Worm (Caenorhabditis elegans) whole organism, L2 larva: ENCODE data around the gene F54B11.5.

Experiments used
- C34F6.9 ChIP-seq: fragments of 150-350 bp; optimal IDR thresholded peaks from 2 replicates; lab custom pipeline; 2014; ENCODE audit warnings: missing biosample characterization, missing genetic modification characterization
- F13H6.1 ChIP-seq: sonication (generic microtip); optimal IDR thresholded peaks from 2 replicates; lab custom pipeline; 2016; ENCODE audit warnings: missing genetic modification characterization, missing compliant biosample characterization
- R02D3.7 ChIP-seq: fragments of 150-350 bp; optimal IDR thresholded peaks from 2 replicates; lab custom pipeline; 2014; ENCODE audit warnings: missing biosample characterization, missing genetic modification characterization
- Y55F3AM.14 ChIP-seq: fragments of 200-800 bp; sonication (Bioruptor generic); optimal IDR thresholded peaks from 2 replicates; lab custom pipeline; 2018; ENCODE audit warnings: mild to moderate bottlenecking, missing genetic modification characterization, missing compliant biosample characterization
- ZK546.5 ChIP-seq: sonication (generic microtip); optimal IDR thresholded peaks from 2 replicates; lab custom pipeline; 2017; ENCODE audit warnings: missing biosample characterization, missing genetic modification characterization
- ama-1 ChIP-seq: fragments of 150-350 bp; optimal IDR thresholded peaks from 2 replicates; lab custom pipeline; 2018; ENCODE audit warnings: inconsistent platforms
- blmp-1 ChIP-seq: sonication (generic microtip); optimal IDR thresholded peaks from 2 replicates; lab custom pipeline; 2017; ENCODE audit warnings: missing genetic modification characterization, mild to moderate bottlenecking, missing compliant biosample characterization, antibody characterized with exemption, moderate library complexity; ENCODE audit not compliant: insufficient read depth
- ceh-16 ChIP-seq: fragments of 150-350 bp; optimal IDR thresholded peaks from 2 replicates; lab custom pipeline; 2014; ENCODE audit warnings: missing biosample characterization, missing genetic modification characterization
- ceh-82 ChIP-seq: fragments of 150-350 bp; optimal IDR thresholded peaks from 2 replicates; lab custom pipeline; 2014; ENCODE audit warnings: missing biosample characterization, missing genetic modification characterization
- crh-2 ChIP-seq: sonication (generic microtip); optimal IDR thresholded peaks from 2 replicates; lab custom pipeline; 2017; ENCODE audit warnings: missing biosample characterization, missing genetic modification characterization
- dmd-4 ChIP-seq: sonication (generic microtip); optimal IDR thresholded peaks from 2 replicates; lab custom pipeline; 2017; ENCODE audit warnings: missing biosample characterization, missing genetic modification characterization
- egl-27 ChIP-seq: sonication (generic microtip); optimal IDR thresholded peaks from 3 replicates; lab custom pipeline; 2017; ENCODE audit warnings: missing biosample characterization, missing genetic modification reagents, missing genetic modification characterization
- elt-1 ChIP-seq: fragments of 150-350 bp; optimal IDR thresholded peaks from 2 replicates; lab custom pipeline; 2014; ENCODE audit warnings: missing biosample characterization, missing genetic modification characterization
- elt-3 ChIP-seq: sonication (generic microtip); optimal IDR thresholded peaks from 2 replicates; lab custom pipeline; 2017; ENCODE audit warnings: missing biosample characterization, missing genetic modification characterization
- fos-1 ChIP-seq: fragments of 150-350 bp; optimal IDR thresholded peaks from 2 replicates; lab custom pipeline; 2014; ENCODE audit warnings: missing biosample characterization, missing genetic modification characterization
- gmeb-1 ChIP-seq: fragments of 150-350 bp; optimal IDR thresholded peaks from 2 replicates; lab custom pipeline; 2014; ENCODE audit warnings: missing biosample characterization, missing genetic modification characterization
- lin-11 ChIP-seq: fragments of 150-350 bp; sonication (generic microtip); optimal IDR thresholded peaks from 2 replicates; lab custom pipeline; 2014; ENCODE audit warnings: missing biosample characterization, missing genetic modification characterization, inconsistent platforms, mixed read lengths
- lin-13 ChIP-seq: fragments of 150-350 bp; optimal IDR thresholded peaks from 2 replicates; lab custom pipeline; 2014; ENCODE audit warnings: missing biosample characterization, missing genetic modification reagents, missing genetic modification characterization
- lsy-2 ChIP-seq, 2 experiments: fragments of 150-350 bp in 1 of 2; sonication (generic microtip) in 1 of 2; optimal IDR thresholded peaks; 2 replicates each; lab custom pipeline; 2014 to 2017; ENCODE audit warnings: missing biosample characterization in 2 of 2, missing genetic modification characterization in 2 of 2
- mab-5 ChIP-seq: fragments of 150-350 bp; optimal IDR thresholded peaks from 2 replicates; lab custom pipeline; 2014; ENCODE audit warnings: missing biosample characterization, missing genetic modification characterization
- nhr-11 ChIP-seq: fragments of 150-350 bp; optimal IDR thresholded peaks from 2 replicates; lab custom pipeline; 2014; ENCODE audit warnings: missing biosample characterization, missing genetic modification characterization
- nhr-129 ChIP-seq: fragments of 150-350 bp; optimal IDR thresholded peaks from 2 replicates; lab custom pipeline; 2014; ENCODE audit warnings: missing biosample characterization, missing genetic modification characterization
- nhr-23 ChIP-seq: fragments of 150-350 bp; optimal IDR thresholded peaks from 2 replicates; lab custom pipeline; 2014; ENCODE audit warnings: missing biosample characterization, missing genetic modification reagents, missing genetic modification characterization
- nhr-237 ChIP-seq: fragments of 150-350 bp; optimal IDR thresholded peaks from 2 replicates; lab custom pipeline; 2014; ENCODE audit warnings: missing biosample characterization, missing genetic modification characterization
- nhr-25 ChIP-seq: fragments of 150-350 bp; sonication (generic microtip); optimal IDR thresholded peaks from 3 replicates; lab custom pipeline; 2014; ENCODE audit warnings: missing biosample characterization, missing genetic modification characterization
- peb-1 ChIP-seq: fragments of 150-350 bp; optimal IDR thresholded peaks from 2 replicates; lab custom pipeline; 2014; ENCODE audit warnings: missing biosample characterization, missing genetic modification characterization
- sem-4 ChIP-seq: fragments of 150-350 bp; optimal IDR thresholded peaks from 2 replicates; lab custom pipeline; 2014; ENCODE audit warnings: missing biosample characterization, missing genetic modification reagents, missing genetic modification characterization
- sma-3 ChIP-seq: sonication (generic microtip); optimal IDR thresholded peaks from 2 replicates; lab custom pipeline; 2016; ENCODE audit warnings: missing genetic modification reagents, missing genetic modification characterization, missing compliant biosample characterization
- sma-9 ChIP-seq, 2 experiments: fragments of 150-350 bp in 1 of 2; sonication (generic microtip) in 1 of 2; optimal IDR thresholded peaks; 2 replicates each; lab custom pipeline; 2014 to 2016; ENCODE audit warnings: missing genetic modification characterization in 2 of 2, mild to moderate bottlenecking in 1 of 2, missing biosample characterization in 1 of 2, missing compliant biosample characterization in 1 of 2, missing genetic modification reagents in 1 of 2, moderate library complexity in 1 of 2
- unc-39 ChIP-seq: fragments of 150-350 bp; optimal IDR thresholded peaks from 2 replicates; lab custom pipeline; 2014; ENCODE audit warnings: missing biosample characterization, missing genetic modification characterization
- unc-55 ChIP-seq: fragments of 150-350 bp; sonication (generic microtip); optimal IDR thresholded peaks from 3 replicates; lab custom pipeline; 2014; ENCODE audit warnings: missing biosample characterization, missing genetic modification reagents, missing genetic modification characterization
- unc-62 ChIP-seq: fragments of 150-350 bp; optimal IDR thresholded peaks from 2 replicates; lab custom pipeline; 2014; ENCODE audit warnings: missing biosample characterization, missing genetic modification reagents, missing genetic modification characterization
- zag-1 ChIP-seq: fragments of 150-350 bp; optimal IDR thresholded peaks from 2 replicates; lab custom pipeline; 2014; ENCODE audit warnings: missing biosample characterization, missing genetic modification characterization
- ztf-1 ChIP-seq: fragments of 200-800 bp; sonication (Bioruptor generic); conservative IDR thresholded peaks from 2 replicates; pipeline ENCODE4 v1.3.6; 2022; ENCODE audit warnings: missing genetic modification characterization, missing compliant biosample characterization
- ztf-4 ChIP-seq: fragments of 150-350 bp; optimal IDR thresholded peaks from 2 replicates; lab custom pipeline; 2014; ENCODE audit warnings: missing biosample characterization, missing genetic modification characterization

F54B11.5 gene

DNA sequence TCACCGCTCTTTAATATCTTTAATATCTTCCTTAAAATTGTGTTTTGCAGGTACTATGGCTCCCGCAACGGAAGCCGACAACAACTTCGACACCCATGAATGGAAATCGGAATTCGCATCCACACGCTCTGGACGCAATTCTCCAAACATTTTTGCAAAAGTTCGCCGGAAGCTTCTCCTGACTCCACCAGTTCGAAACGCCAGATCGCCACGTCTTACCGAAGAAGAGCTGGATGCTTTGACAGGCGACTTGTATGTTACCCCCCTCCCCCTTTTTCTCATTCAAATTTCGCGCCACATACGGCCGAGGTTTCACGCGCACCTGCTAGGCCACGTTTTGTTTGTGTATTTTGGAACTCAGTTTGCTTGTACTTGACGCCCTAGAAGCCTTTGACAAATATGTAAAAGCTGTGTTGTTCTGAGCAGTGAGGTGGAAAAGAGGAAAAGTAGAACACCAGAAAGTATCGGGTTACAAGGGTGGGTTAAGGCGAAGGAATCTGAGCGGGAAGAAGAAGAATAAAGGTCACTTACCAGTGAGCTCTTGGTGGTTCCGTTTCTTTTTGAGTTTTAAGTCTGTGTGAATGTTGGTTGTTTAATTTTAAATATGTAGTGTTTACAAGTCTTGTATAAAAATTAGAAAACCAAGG is 11.0 kb downstream of the F54B11.5 start, which contains the start of gene unc-84:
Gene unc-84, plus strand, starts transcription at position 51 of the 647 bp plus-strand sequence.
- TF ChIP-seq fos-1 (no peak), F13H6.1 (tag; lab: Kevin White, UChicago) (peak; percentile 1), ztf-4 (tag; lab: Kevin White, UChicago) (no peak), dmd-4 (no peak), C34F6.9 (peak; percentile 2), nhr-25 (tag; lab: Kevin White, UChicago) (no peak), peb-1 (tag; lab: Kevin White, UChicago) (no peak), unc-55 (GFP tag; lab: Kevin White, UChicago) (peak; percentile 9), sma-3 (GFP tag; lab: Kevin White, UChicago) (no peak), elt-1 (tag; lab: Kevin White, UChicago) (no peak), sma-9 (GFP tag; optimal IDR thresholded peaks at IDR 0.05; lab: Kevin White, UChicago) (no peak), sma-9 (tag; optimal IDR thresholded peaks at IDR 0.05; lab: Kevin White, UChicago) (no peak), gmeb-1 (tag; lab: Kevin White, UChicago) (peak; percentile 55)

DNA sequence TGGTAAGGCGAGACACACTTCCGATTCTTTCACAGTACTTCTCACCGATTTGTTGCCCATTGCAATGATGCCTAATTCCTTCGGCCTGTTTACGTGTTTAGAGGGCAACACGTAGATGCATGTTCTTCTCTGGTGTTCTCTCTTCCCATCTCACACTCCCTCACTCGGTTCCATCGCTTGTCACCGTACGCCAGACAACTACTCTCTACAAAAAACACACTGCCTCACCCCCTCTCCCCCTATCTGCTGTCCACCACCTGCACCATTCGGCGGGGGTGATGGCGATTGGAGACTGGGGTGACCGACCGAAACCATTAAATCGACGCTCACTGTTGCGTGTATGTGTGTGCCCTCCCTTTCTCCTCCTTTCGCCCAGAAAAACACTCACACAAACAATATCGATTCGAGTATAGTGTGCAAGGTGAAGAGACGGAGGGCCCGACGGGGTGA is 11.9 kb downstream of the F54B11.5 start:
- TF ChIP-seq R02D3.7 (tag; lab: Kevin White, UChicago) (no peak), mab-5 (tag; lab: Kevin White, UChicago) (peak; percentile 32), fos-1 (peak; percentile 40), dmd-4 (no peak), unc-55 (GFP tag; lab: Kevin White, UChicago) (peak; percentile 11), lin-11 (peak; percentile 48), ztf-1 (GFP tag; lab: Robert Waterston, UW) (no peak), ama-1 (lab: Kevin White, UChicago) (no peak), lsy-2 (tag; optimal IDR thresholded peaks at IDR 0.05; lab: Kevin White, UChicago) (peak in 1 of 2 experiments; percentile 12), sma-3 (GFP tag; lab: Kevin White, UChicago) (no peak), ceh-16 (tag; lab: Kevin White, UChicago) (peak; percentile 73), nhr-25 (tag; lab: Kevin White, UChicago) (peak; percentile 73), crh-2 (no peak), lin-13 (GFP tag; lab: Kevin White, UChicago) (no peak), ceh-82 (tag; lab: Kevin White, UChicago) (no peak), sem-4 (tag; lab: Kevin White, UChicago) (peak; percentile 62), blmp-1 (tag; lab: Kevin White, UChicago) (no peak), F13H6.1 (tag; lab: Kevin White, UChicago) (peak; percentile 65), nhr-129 (peak; percentile 62)

DNA sequence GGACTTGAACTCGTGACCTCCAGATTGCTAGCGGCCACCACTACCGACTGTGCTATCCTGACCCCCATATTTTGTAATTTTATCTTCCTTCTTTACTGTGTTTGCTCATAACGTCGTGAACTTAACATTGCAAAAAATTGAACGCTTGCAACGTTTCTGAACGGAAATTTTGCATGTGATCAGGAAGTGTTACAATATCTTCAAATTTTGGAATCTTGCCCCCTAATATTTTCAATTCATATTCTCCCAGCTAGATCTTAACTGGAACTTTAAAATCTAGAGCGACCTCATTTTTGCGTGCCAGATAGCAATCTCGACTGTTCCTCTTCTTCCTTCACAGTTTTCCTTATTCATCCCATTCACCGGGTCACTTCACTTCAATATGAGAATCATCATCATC is 14.0 kb downstream of the F54B11.5 start, which contains the start of gene F54B11.10:
Gene F54B11.10, plus strand, starts transcription at position 301 of the 400 bp plus-strand sequence.
- TF ChIP-seq ZK546.5 (tag; lab: Kevin White, UChicago) (no peak), crh-2 (no peak), ceh-16 (tag; lab: Kevin White, UChicago) (no peak), R02D3.7 (tag; lab: Kevin White, UChicago) (no peak), zag-1 (tag; lab: Kevin White, UChicago) (no peak), nhr-25 (tag; lab: Kevin White, UChicago) (no peak), egl-27 (tag; lab: Kevin White, UChicago) (no peak), unc-39 (no peak), ama-1 (lab: Kevin White, UChicago) (no peak), lsy-2 (tag; optimal IDR thresholded peaks at IDR 0.05; lab: Kevin White, UChicago) (no peak), ztf-4 (tag; lab: Kevin White, UChicago) (no peak), elt-1 (tag; lab: Kevin White, UChicago) (no peak), nhr-23 (tag; lab: Kevin White, UChicago) (no peak)

DNA sequence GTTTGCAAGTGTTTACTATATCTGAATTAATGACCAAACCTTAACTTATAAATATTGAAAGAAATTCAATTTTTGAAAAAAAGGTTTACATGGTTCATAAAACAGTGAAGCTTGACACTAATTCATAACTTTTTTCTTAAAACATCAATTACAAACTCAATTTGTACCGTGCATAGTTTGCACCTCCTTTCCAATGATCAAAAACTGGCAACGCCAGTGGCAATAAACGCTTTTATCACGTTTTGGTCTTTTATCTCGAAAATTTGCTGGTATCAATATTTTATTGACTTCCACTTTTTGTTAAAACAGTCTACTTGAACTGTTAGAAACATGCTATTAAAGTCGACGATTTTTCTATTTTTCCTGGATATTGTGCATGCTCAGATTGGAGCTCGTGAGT is 17.4 kb downstream of the F54B11.5 start, which contains the start of gene F54B11.11:
Gene F54B11.11, plus strand, starts transcription at position 301 of the 400 bp plus-strand sequence.
- no peak for TF ChIP-seq ceh-82 (tag; lab: Kevin White, UChicago)
- TF ChIP-seq unc-62 = no peak
- TF ChIP-seq lsy-2 (tag; optimal IDR thresholded peaks at IDR 0.05; lab: Kevin White, UChicago) = no peak
- no peak for TF ChIP-seq lin-11
- TF ChIP-seq nhr-237 (tag; lab: Kevin White, UChicago) = no peak
- TF ChIP-seq elt-3 (tag; lab: Kevin White, UChicago) = no peak
- no peak for TF ChIP-seq elt-1 (tag; lab: Kevin White, UChicago)
- TF ChIP-seq nhr-11 (tag; lab: Kevin White, UChicago) = no peak
- TF ChIP-seq sem-4 (tag; lab: Kevin White, UChicago) = no peak
- TF ChIP-seq ceh-16 (tag; lab: Kevin White, UChicago) = no peak
- TF ChIP-seq Y55F3AM.14 = no peak
- TF ChIP-seq crh-2 = no peak
